Fruit fly (Drosophila melanogaster): ENCODE measurements around the gene CG7600.
A peak's percentile ranks its signal among the peaks of the same experiment; 100 is the strongest.

CG7600 gene

DNA sequence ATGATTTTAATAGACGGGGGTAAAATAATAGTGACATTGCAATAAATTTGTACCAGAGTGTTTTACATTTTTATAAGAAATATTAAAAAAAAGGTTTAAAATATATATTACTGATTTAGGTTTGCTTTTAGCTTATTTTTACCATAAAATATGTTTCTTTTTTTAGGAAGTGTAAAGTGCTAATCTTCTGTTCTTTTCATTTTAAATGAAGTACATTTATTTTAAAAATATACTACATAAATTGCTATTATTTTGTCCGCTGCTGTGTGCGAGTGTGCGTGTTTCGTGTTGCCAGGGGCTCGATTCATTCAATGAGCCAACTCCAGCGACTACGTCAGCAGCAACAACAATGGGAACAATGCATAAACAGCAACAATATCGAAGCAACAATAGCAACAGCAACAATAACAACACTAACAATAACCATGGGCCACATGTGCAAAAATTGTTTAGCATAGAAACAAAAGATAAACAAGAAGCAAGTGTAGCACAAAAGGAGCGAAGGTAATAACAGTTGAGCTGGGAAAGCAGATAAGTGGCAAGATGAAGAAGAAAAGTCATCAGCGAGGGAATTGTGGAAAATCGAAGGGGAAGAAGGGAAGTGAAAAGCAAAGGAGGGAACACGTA, 51.0 kb downstream of the CG7600 start (continued):
- TF ChIP-seq CG1832 (GFP tag; optimal IDR thresholded peaks at IDR 0.05), result no peak
- peak; percentile 80 for TF ChIP-seq ap (GFP tag; IDR thresholded peaks at IDR 0.05)
- peak; percentile 74 for TF ChIP-seq Nf-YB (GFP tag; optimal IDR thresholded peaks at IDR 0.05)
- peak; percentile 34; the same call in 1 of the 3 replicates for TF ChIP-seq C15 (GFP tag; IDR thresholded peaks at IDR 0.05)
- peak; percentile 66; the same call in 1 of the 2 replicates for TF ChIP-seq CG14014 (GFP tag; IDR thresholded peaks at IDR 0.05)
- TF ChIP-seq Trl (optimal IDR thresholded peaks at IDR 0.05), result no peak
- no peak for TF ChIP-seq Trl (GFP tag; optimal IDR thresholded peaks at IDR 0.05)
- TF ChIP-seq Mrtf (GFP tag; IDR thresholded peaks at IDR 0.05), result peak; percentile 73; the same call in 1 of the 3 replicates
- peak; percentile 80 for TF ChIP-seq fd3F (GFP tag; optimal IDR thresholded peaks at IDR 0.05)
- peak; percentile 88 for TF ChIP-seq tgo (GFP tag; IDR thresholded peaks at IDR 0.05)
- peak in 1 of 2 experiments; percentile 74 for TF ChIP-seq eve (GFP tag; optimal IDR thresholded peaks at IDR 0.05)
- TF ChIP-seq dimm (GFP tag; IDR thresholded peaks at IDR 0.05), result peak; percentile 46; the same call in 1 of the 2 replicates
- TF ChIP-seq kay (GFP tag; optimal IDR thresholded peaks at IDR 0.05), result peak; percentile 49
- peak; percentile 92 for TF ChIP-seq CG31441 (GFP tag; IDR thresholded peaks at IDR 0.05)
- TF ChIP-seq dysf (GFP tag; IDR thresholded peaks at IDR 0.05), result peak; percentile 88
- TF ChIP-seq CG8359 (GFP tag; optimal IDR thresholded peaks at IDR 0.05; ENCODE audit: borderline replicate concordance), result peak; percentile 37
- TF ChIP-seq gcm2 (GFP tag; optimal IDR thresholded peaks at IDR 0.05), result no peak
- TF ChIP-seq CG1647 (GFP tag; optimal IDR thresholded peaks at IDR 0.05), result no peak
- TF ChIP-seq Dip3 (GFP tag; optimal IDR thresholded peaks at IDR 0.05), result no peak
- no peak for TF ChIP-seq CG13894 (tag; optimal IDR thresholded peaks at IDR 0.05)
- peak; percentile 62 for TF ChIP-seq ewg (GFP tag; optimal IDR thresholded peaks at IDR 0.05)
- TF ChIP-seq CG13296 (GFP tag; optimal IDR thresholded peaks at IDR 0.05), result peak; percentile 89
- TF ChIP-seq oc (tag; optimal IDR thresholded peaks at IDR 0.05), result peak; percentile 85
- TF ChIP-seq Bgb (GFP tag; IDR thresholded peaks at IDR 0.05; ENCODE audit: partially characterized antibody), result no peak
- no peak for TF ChIP-seq pum (GFP tag; optimal IDR thresholded peaks at IDR 0.05)
- TF ChIP-seq tup (GFP tag; optimal IDR thresholded peaks at IDR 0.05), result no peak
- peak; percentile 57 for TF ChIP-seq CG6683 (GFP tag; optimal IDR thresholded peaks at IDR 0.05)
- peak; percentile 74 for TF ChIP-seq Vsx1 (GFP tag; optimal IDR thresholded peaks at IDR 0.05)
- TF ChIP-seq ftz-f1 (GFP tag; optimal IDR thresholded peaks at IDR 0.05), result no peak
- no peak for TF ChIP-seq CG17612 (GFP tag; IDR thresholded peaks at IDR 0.05)
- TF ChIP-seq CG9932 (GFP tag; IDR thresholded peaks at IDR 0.05), result peak; percentile 44
- TF ChIP-seq CG10462 (GFP tag; optimal IDR thresholded peaks at IDR 0.05), result peak; percentile 69
- TF ChIP-seq TFAM (GFP tag; optimal IDR thresholded peaks at IDR 0.05), result peak; percentile 20
- peak; percentile 81 for TF ChIP-seq sisA (GFP tag; IDR thresholded peaks at IDR 0.05)
- no peak for TF ChIP-seq ham (GFP tag; IDR thresholded peaks at IDR 0.05)
- peak; percentile 60; the same call in 1 of the 2 replicates for TF ChIP-seq ro (GFP tag; IDR thresholded peaks at IDR 0.05)
- peak; percentile 72 for TF ChIP-seq CG14441 (GFP tag; IDR thresholded peaks at IDR 0.05)
- peak; percentile 83 for TF ChIP-seq ranshi (GFP tag; IDR thresholded peaks at IDR 0.05)
- TF ChIP-seq fd102C (GFP tag; optimal IDR thresholded peaks at IDR 0.05), result peak; percentile 48
- TF ChIP-seq CG4328 (GFP tag; optimal IDR thresholded peaks at IDR 0.05), result peak; percentile 64
- TF ChIP-seq maf-S (GFP tag; optimal IDR thresholded peaks at IDR 0.05), result no peak
- peak; percentile 64 for TF ChIP-seq ind (GFP tag; optimal IDR thresholded peaks at IDR 0.05)
- TF ChIP-seq gem (tag; optimal IDR thresholded peaks at IDR 0.05), result peak; percentile 95
- TF ChIP-seq peb (GFP tag; IDR thresholded peaks at IDR 0.05), result peak; percentile 69; the same call in 1 of the 2 replicates
- TF ChIP-seq ac (GFP tag; optimal IDR thresholded peaks at IDR 0.05), result peak; percentile 67
- TF ChIP-seq Oaz (GFP tag; IDR thresholded peaks at IDR 0.05), result peak; percentile 62
- TF ChIP-seq Asciz (GFP tag; optimal IDR thresholded peaks at IDR 0.05), result peak; percentile 81
- no peak for TF ChIP-seq CG1792 (GFP tag; optimal IDR thresholded peaks at IDR 0.05)
- TF ChIP-seq Eip74EF (GFP tag; optimal IDR thresholded peaks at IDR 0.05), result peak in 1 of 2 experiments; percentile 95
- TF ChIP-seq NK7.1 (GFP tag; optimal IDR thresholded peaks at IDR 0.05), result no peak
